Worm (Caenorhabditis elegans) whole organism, dauer: Measurements from ENCODE around the gene C17B7.14.

Source experiments
- unc-62 ChIP-seq: sonication (generic microtip); optimal IDR thresholded peaks from 2 replicates; lab custom pipeline; 2017; ENCODE audit warnings: missing biosample characterization, missing genetic modification reagents, missing genetic modification characterization

Gene C17B7.14

DNA sequence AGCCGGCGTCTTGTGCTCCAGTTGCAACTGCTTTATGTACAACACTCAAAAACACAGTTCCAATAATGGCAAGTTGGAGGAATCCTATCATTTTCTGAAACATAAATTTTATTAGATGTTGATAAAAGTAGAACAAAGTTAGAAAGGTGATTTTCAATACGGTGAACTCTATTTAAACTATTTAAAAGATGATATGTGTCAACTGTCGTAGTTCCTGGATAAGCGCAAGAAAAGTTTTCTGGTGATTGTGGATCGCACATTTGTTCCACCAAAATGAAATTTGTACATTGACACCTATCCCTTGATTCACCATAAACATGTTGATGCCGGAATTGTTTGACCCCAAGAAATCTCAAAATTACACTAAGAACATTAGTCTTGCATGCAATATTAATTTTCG lies 11.7 kb upstream of the C17B7.14 start, which contains the start of gene C17B7.9:
C17B7.9 (minus strand) TSS at position 101 of the 400 bp plus-strand sequence.
- TF ChIP-seq unc-62, result no peak

DNA sequence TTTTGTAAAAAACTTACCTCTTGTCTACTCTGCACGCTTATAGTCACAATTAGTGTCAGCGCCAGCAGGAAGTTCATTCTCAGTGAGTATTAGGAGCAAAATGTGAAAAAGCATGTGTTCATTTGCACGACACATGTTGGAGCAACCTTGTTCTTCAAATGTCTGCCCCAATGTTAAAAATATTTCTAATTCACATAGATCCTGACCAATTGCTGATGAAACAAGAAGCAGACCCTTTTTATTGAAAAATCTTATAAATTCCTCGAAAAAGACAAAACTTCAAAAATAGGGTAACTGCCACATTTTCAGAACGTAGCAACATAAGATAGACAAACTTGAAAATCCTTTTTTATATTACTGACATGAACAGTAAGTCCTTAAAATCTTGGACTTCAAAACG lies 3.8 kb upstream of the C17B7.14 start, which contains the start of gene C17B7.8:
C17B7.8 (minus strand) TSS at position 101 of the 400 bp plus-strand sequence.
- TF ChIP-seq unc-62, result no peak

DNA sequence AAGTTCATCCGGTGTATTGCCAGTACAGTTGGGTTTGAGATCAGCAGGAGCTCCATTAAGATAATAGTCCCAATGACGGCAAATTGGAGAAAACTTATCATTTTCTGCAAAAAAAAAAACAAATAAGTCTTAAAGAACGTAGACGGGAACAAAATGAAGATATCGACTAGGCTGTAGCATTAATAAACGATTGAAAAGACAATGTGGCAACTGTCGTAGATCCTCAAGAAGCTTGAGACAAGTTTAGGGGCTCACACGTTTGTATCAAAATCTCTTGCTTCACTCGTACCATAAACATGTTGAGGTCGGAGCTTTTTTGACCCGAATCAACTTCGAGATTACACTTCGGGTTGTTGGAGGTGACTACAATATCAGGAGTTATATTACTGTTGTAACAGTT lies 327 bp downstream of the C17B7.14 start, which contains the start of gene F35F10.14:
F35F10.14 (minus strand) TSS at position 101 of the 400 bp plus-strand sequence.
- no peak for TF ChIP-seq unc-62

DNA sequence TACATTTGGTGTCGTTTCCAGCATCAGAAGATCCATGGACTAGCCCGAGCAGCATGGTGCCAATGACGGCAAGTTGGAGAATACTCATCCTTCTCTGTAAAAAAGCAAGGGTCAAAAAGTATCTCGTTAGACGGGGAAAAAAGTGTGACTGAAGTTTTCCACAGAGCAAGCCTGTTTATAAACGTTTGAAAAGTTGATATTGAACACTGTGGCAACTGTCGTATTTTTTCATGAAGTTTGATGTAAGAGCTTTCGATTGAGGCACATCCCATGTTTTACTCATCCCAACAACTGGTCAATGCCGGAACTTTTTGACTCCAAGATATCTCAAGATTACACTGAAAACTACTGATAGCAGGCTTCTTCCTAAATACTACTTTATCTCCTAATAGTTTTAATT lies 1.4 kb downstream of the C17B7.14 start, which contains the start of gene F35F10.13:
F35F10.13 (minus strand) TSS at position 101 of the 400 bp plus-strand sequence.
- TF ChIP-seq unc-62, result no peak

DNA sequence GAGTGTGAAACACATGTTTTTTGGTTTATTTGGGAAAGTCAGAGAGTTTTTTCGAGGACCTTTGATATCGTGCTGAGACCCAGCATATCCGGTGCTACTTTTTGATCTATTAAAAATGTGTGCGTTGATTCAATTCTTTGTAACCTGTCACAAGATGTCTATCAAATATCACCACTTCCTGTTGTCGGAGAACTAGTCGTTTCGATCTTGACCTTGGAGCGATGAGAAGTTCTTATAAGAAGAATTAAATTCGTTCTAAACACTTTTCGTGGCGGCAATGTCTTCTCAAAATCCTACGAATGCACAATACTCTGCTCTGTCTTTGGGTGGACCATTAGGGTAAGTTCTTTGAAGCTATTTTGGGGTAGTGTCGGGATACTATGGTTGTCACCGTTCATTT lies 4.2 kb downstream of the C17B7.14 start, which contains the start of gene F35F10.1:
F35F10.1 (plus strand) TSS at position 200 of the 400 bp plus-strand sequence.
- TF ChIP-seq unc-62, result no peak

DNA sequence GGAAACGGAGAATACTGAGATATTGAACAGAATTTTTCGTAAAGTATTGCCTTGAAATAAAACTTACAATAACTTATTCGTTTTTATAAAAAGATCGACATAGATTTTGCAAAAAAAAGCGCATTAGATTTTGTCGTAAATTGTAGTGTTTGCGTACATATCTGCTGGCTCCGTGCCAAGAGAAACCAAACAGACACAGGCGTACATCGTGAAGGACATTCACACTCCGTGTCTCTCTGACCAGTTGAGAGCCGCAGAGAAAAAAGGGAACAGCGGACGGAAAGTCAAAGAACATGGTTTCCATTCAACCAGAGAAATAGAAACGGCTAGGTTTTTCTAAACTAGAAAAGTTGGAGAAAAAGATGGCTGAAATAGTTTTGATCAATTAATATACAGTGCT lies 5.0 kb downstream of the C17B7.14 start, which contains the start of gene arrd-19:
arrd-19 (minus strand) TSS at position 209 of the 400 bp plus-strand sequence.
- no peak for TF ChIP-seq unc-62

DNA sequence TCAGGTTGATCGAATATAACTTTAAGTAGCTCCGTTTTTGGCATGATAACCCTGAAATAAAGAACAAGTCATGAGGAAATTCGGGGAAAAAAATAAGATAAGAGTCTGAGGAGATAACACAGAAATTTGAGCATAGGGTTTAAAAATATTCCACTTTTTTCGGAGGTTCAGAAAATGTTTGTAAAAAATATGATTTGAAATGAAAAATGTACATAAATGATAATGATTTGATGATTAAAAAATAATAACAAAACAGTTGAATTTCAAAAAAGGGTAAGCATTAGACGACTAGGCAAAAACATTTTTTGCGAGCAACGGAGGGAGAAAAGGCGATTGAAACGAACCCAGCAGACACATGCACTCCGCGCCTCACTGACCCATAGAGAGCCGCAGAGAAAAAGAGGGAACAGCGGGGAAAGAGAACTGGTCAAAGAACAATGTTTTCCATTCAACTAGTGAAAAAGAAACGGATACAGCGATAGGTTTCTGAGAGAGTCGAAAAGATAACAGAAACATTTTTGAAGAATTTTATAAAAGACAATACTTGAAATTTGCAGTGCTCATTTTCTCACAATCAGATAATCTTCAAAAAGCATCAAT lies 8.2 kb downstream of the C17B7.14 start, which contains the start of gene arrd-18:
arrd-18 (minus strand) TSS at position 51 of the 600 bp plus-strand sequence.
- no peak for TF ChIP-seq unc-62

DNA sequence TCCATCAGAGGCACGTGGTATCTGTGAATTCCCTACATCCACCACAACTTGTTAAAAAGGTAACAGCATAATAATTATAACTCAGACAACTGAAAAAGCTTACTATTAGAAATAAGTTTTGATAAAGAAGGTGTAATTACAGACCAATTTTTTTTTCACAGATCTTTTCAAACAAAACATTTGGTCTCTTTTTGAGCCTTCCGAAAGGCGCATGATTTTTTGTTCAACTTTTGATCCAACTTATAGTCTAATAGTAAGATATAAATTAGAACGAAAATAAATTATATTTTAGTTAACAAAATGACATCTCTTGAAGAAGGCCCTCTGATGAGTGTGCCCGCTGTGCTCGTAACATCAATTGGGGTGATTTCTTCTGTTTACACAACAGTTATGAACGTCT lies 12.2 kb downstream of the C17B7.14 start, which contains the start of gene srbc-3:
srbc-3 (plus strand) TSS at position 301 of the 400 bp plus-strand sequence.
- no peak for TF ChIP-seq unc-62

DNA sequence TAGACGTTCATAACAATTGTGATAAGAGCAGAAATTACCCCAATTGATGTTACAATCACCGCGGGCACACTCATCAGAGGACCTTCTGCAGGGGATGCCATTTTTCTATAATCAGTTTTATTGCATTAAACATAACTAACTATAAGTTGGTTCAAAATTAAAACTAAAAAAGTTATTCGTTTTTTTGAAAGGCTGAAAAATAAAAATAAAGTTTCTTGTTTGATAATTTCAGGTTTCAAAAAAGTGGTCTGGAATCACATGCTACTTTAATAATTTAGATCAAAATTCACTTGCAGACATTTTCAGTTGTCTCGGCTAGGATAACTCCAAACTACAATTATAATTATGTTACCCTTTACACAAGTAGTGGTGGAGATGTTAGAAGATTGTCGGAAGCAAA lies 18.4 kb downstream of the C17B7.14 start, which contains the start of gene srbc-1:
srbc-1 (minus strand) TSS at position 101 of the 400 bp plus-strand sequence.
- TF ChIP-seq unc-62, result no peak

DNA sequence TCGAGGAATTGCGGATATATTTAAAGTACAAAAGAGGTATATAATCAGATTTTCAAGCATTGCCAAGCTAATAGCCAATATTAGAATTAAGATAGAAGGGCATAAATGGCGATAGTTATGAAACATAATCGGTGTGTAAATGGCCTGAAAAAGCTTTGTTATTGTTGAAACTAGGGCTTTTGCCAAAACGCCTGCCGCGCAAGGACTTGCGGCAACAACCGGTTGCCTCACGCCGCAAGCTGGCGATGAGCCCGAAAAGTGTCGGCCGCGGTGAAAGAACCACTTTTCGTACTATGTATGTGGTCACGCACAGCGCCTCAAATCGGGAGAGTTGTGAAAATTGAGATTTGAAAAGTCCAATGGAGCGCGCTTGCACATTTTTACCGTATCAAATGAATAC lies 20.9 kb downstream of the C17B7.14 start:
- TF ChIP-seq unc-62, result no peak

DNA sequence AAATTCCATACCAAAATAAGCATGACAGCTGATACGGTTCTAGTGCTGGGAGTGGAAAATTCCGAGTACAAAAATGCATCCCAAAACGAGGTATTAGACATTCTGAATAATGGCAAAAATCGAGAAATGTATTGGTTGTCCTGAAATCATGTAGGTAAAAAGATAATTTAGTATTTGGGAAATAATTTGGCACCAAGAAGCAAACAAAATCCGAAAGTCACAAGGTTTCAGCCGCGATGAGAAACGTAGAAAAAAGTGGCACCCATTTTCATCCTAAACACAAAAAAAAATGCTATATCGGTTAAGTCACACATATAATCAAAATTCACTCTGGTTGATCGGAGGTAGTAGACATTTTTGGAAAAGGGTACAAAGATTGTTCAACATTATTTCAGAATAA lies 22.6 kb downstream of the C17B7.14 start, which contains the start of gene srx-122:
srx-122 (minus strand) TSS at position 101 of the 400 bp plus-strand sequence.
- no peak for TF ChIP-seq unc-62

DNA sequence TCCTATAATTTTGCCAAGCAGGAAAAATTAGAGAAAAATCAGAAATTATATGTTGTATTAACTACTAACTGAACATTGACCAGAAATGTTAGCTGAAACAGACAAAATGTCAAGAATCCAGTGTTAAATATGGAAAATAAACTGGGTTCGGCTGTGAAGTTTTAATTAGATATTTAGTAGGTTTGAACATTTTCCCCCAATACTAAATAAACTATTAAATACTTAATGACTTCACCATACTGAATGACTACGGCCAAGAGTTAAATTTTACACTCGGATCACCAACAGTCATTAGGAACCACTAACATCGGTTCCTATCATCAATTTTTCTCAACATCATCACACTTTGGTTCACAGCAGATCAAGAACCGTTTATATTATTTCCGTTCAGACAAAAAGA lies 25.0 kb downstream of the C17B7.14 start:
- TF ChIP-seq unc-62, result no peak

DNA sequence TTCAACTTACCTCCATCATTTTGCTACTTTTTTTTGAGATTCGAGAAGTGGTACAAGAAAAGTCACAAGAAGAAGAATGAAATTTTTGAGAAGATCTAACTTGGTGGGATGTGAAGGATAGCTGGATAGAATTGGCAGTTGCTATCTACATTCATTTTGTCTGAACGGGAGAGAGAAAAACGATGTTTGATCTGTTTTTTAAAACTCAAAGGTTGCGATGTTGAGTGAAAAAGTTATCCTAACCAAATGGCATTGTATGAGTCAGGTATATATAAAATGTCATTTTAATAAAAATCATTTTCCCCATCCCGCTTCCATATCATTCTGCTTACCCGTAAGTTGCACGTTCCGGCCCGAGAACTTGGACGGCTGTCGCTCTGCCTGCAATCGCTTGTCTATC lies 31.1 kb downstream of the C17B7.14 start, which contains the start of gene F35F10.6:
F35F10.6 (minus strand) TSS at position 101 of the 400 bp plus-strand sequence.
- no peak for TF ChIP-seq unc-62

DNA sequence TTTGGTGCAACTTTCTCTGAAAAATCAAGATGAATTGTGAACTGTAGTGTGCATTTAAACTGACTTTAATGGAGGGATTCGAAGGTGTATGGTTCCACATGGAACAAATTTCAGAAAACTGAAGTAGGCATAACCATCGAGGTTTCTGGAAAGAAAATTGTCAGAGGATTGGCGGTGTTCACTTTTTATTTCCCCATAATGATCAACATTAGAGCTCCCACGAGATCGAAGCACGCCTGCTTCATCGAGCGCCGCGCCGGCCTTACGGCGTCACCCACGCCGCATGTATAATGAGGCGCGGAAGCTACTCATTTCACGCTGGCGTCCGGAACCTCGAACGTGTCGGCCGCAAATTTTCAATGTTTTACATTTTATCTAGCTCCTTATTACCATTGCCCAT lies 32.2 kb downstream of the C17B7.14 start:
- TF ChIP-seq unc-62, result no peak

DNA sequence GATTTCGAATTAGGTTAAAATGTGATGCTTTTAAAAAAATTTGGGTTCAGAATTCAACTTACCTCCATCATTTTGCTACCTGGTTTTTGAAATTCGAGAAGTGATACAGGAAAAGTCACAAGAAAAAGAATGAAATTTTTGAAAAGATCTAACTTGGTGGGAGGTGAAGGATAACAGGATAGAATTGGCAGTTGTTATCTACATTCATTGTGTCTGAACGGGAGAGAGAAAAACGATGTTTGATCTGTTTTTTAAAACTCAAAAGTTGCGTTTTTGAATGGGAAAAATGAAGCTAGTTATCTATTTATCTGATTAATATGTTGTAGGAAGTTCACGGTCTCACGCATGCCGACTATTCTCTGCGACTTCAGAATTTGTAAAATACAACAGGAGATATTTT lies 33.0 kb downstream of the C17B7.14 start, which contains the start of gene F35F10.7:
F35F10.7 (minus strand) TSS at position 101 of the 400 bp plus-strand sequence.
- TF ChIP-seq unc-62, result no peak

DNA sequence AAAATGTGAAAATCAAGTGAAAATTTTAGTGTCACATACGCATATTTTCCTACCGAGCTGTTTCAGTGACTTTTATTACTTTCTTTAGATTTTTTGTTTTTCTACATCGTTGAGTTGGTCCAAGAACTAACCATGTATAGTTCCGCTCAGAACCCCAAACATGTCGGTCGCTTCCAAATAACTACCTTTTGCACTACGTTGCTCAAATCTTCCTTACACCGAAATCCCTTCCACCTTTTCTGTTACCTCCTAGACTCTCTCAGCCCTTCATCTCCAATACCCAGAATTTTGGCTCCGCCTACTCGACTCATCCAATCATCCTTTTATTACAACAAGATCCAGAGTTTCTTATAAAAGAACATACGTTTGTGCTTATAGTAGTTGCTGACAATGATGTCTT lies 35.7 kb downstream of the C17B7.14 start, which contains the start of gene F35F10.5:
F35F10.5 (plus strand) TSS at position 301 of the 400 bp plus-strand sequence.
- no peak for TF ChIP-seq unc-62

DNA sequence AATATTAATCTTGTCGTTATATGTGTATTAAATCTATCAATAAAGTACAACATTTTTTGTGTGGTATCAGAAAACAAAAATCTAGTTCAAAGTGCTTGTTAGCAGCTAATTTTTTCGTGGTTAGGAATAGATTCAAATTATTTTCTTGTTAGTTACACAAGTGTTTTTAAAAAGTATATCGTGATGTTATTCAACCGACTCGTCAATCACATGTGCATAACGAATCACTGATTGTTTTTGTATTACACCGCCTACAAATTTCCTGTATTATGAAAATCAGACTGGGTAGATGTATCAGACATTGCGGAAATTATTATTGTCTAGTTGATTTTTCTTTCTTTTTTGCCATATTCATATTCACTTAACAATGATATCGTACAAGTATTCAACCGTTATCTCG lies 37.4 kb downstream of the C17B7.14 start, which contains the start of gene str-64:
str-64 (plus strand) TSS at position 301 of the 400 bp plus-strand sequence.
- no peak for TF ChIP-seq unc-62

DNA sequence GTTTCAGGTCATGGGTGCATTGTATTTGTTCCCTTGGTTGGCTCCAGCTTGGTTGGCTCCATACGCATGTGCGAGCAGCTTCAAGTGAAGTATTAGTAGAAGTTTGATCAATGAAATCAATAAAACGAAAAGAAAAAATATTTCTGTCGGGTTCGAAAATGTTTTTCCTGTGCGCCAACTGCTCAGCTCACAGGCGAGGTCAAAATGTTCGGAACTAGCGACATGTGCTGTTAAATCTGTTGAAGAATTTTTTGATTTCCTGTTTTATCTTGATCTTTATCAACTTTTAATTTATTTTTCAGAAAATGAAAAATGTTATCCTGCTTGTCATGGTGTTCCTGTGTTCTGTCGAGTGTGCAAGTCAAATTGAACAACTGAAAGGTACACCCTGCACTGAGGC lies 38.8 kb downstream of the C17B7.14 start, which contains the start of gene T28A11.25:
T28A11.25 (plus strand) TSS at position 301 of the 400 bp plus-strand sequence.
- no peak for TF ChIP-seq unc-62
